Worm (Caenorhabditis elegans) whole organism, L3 larva: ENCODE results near the gene K07D4.5.

Experiments used
- R02D3.7 ChIP-seq: fragments of 150-350 bp; optimal IDR thresholded peaks from 2 replicates; lab custom pipeline; 2014; ENCODE audit warnings: missing biosample characterization, missing genetic modification characterization
- aly-2 ChIP-seq: fragments of 150-350 bp; optimal IDR thresholded peaks from 2 replicates; lab custom pipeline; 2014; ENCODE audit warnings: missing biosample characterization, missing genetic modification characterization
- ama-1 ChIP-seq: fragments of 150-350 bp; optimal IDR thresholded peaks from 2 replicates; lab custom pipeline; 2018
- ceh-16 ChIP-seq: sonication (generic microtip); optimal IDR thresholded peaks from 2 replicates; lab custom pipeline; 2017; ENCODE audit warnings: missing biosample characterization, missing genetic modification characterization
- ceh-28 ChIP-seq: fragments of 150-350 bp; optimal IDR thresholded peaks from 2 replicates; lab custom pipeline; 2014; ENCODE audit warnings: missing biosample characterization, missing genetic modification reagents, missing genetic modification characterization
- ceh-9 ChIP-seq: sonication (generic microtip); optimal IDR thresholded peaks from 2 replicates; lab custom pipeline; 2018; ENCODE audit warnings: missing biosample characterization, missing genetic modification characterization
- daf-12 ChIP-seq: fragments of 150-350 bp; optimal IDR thresholded peaks from 2 replicates; lab custom pipeline; 2014; ENCODE audit warnings: missing biosample characterization, missing genetic modification reagents, missing genetic modification characterization
- egl-27 ChIP-seq: sonication (generic microtip); optimal IDR thresholded peaks from 4 replicates; lab custom pipeline; 2017; ENCODE audit warnings: missing biosample characterization, missing genetic modification reagents, missing genetic modification characterization
- egl-5 ChIP-seq: fragments of 150-350 bp; optimal IDR thresholded peaks from 2 replicates; lab custom pipeline; 2017; ENCODE audit warnings: missing biosample characterization, missing genetic modification reagents, missing genetic modification characterization, inconsistent platforms
- elt-1 ChIP-seq: fragments of 150-350 bp; optimal IDR thresholded peaks from 2 replicates; lab custom pipeline; 2014; ENCODE audit warnings: missing biosample characterization, missing genetic modification characterization
- fkh-10 ChIP-seq: sonication (generic microtip); optimal IDR thresholded peaks from 2 replicates; lab custom pipeline; 2017; ENCODE audit warnings: missing biosample characterization, missing genetic modification reagents, missing genetic modification characterization
- fos-1 ChIP-seq: fragments of 150-350 bp; optimal IDR thresholded peaks from 2 replicates; lab custom pipeline; 2014; ENCODE audit warnings: missing biosample characterization, missing genetic modification characterization
- hmg-11 ChIP-seq: sonication (generic microtip); optimal IDR thresholded peaks from 2 replicates; lab custom pipeline; 2016; ENCODE audit warnings: missing genetic modification characterization, missing compliant biosample characterization
- lin-39 ChIP-seq: fragments of 150-350 bp; optimal IDR thresholded peaks from 2 replicates; lab custom pipeline; 2018; ENCODE audit warnings: missing biosample characterization, missing genetic modification reagents, missing genetic modification characterization
- lsy-12 ChIP-seq: sonication (generic microtip); optimal IDR thresholded peaks from 2 replicates; lab custom pipeline; 2016; ENCODE audit warnings: mild to moderate bottlenecking, missing genetic modification characterization, missing compliant biosample characterization
- mdl-1 ChIP-seq: fragments of 150-350 bp; optimal IDR thresholded peaks from 2 replicates; lab custom pipeline; 2014; ENCODE audit warnings: missing biosample characterization, missing genetic modification characterization
- nfya-1 ChIP-seq: sonication (generic microtip); optimal IDR thresholded peaks from 2 replicates; lab custom pipeline; 2017; ENCODE audit warnings: missing genetic modification characterization, mild to moderate bottlenecking, missing compliant biosample characterization, antibody characterized with exemption, moderate library complexity; ENCODE audit not compliant: insufficient read depth
- nhr-12 ChIP-seq: fragments of 150-350 bp; optimal IDR thresholded peaks from 2 replicates; lab custom pipeline; 2014; ENCODE audit warnings: missing biosample characterization, missing genetic modification characterization
- nhr-25 ChIP-seq: sonication (generic microtip); optimal IDR thresholded peaks from 2 replicates; lab custom pipeline; 2017; ENCODE audit warnings: missing biosample characterization, missing genetic modification characterization
- nhr-67 ChIP-seq: fragments of 150-350 bp; optimal IDR thresholded peaks from 2 replicates; lab custom pipeline; 2014; ENCODE audit warnings: missing biosample characterization, missing genetic modification characterization
- nhr-76 ChIP-seq: fragments of 150-350 bp; sonication (generic microtip); optimal IDR thresholded peaks from 5 replicates; lab custom pipeline; 2014; ENCODE audit warnings: missing biosample characterization, missing genetic modification characterization
- nhr-77 ChIP-seq: fragments of 150-350 bp; optimal IDR thresholded peaks from 2 replicates; lab custom pipeline; 2014; ENCODE audit warnings: missing biosample characterization, missing genetic modification characterization
- pha-4 ChIP-seq: fragments of 150-350 bp; optimal IDR thresholded peaks from 2 replicates; lab custom pipeline; 2014; ENCODE audit warnings: missing biosample characterization, missing genetic modification reagents, missing genetic modification characterization
- pqm-1 ChIP-seq: fragments of 150-350 bp; optimal IDR thresholded peaks from 2 replicates; lab custom pipeline; 2017; ENCODE audit warnings: missing biosample characterization, missing genetic modification characterization, inconsistent platforms
- skn-1 ChIP-seq: fragments of 150-350 bp; optimal IDR thresholded peaks from 2 replicates; lab custom pipeline; 2014; ENCODE audit warnings: missing biosample characterization, missing genetic modification characterization
- tbx-2 ChIP-seq: sonication (generic microtip); optimal IDR thresholded peaks from 2 replicates; lab custom pipeline; 2016; ENCODE audit warnings: mild to moderate bottlenecking, missing genetic modification characterization, missing compliant biosample characterization
- unc-39 ChIP-seq: sonication (generic microtip); optimal IDR thresholded peaks from 4 replicates; lab custom pipeline; 2017; ENCODE audit warnings: missing biosample characterization, missing genetic modification characterization
- unc-62 ChIP-seq: fragments of 150-350 bp; sonication (generic microtip); optimal IDR thresholded peaks from 4 replicates; lab custom pipeline; 2014; ENCODE audit warnings: missing biosample characterization, missing genetic modification reagents, missing genetic modification characterization
- zag-1 ChIP-seq: fragments of 150-350 bp; optimal IDR thresholded peaks from 2 replicates; lab custom pipeline; 2014; ENCODE audit warnings: missing biosample characterization, missing genetic modification characterization
- ztf-11 ChIP-seq: fragments of 150-350 bp; optimal IDR thresholded peaks from 2 replicates; lab custom pipeline; 2014; ENCODE audit warnings: missing biosample characterization, missing genetic modification characterization
- ztf-4 ChIP-seq: fragments of 150-350 bp; optimal IDR thresholded peaks from 2 replicates; lab custom pipeline; 2014; ENCODE audit warnings: missing biosample characterization, missing genetic modification characterization

K07D4.5 gene

ce11 chrII:4044349-4044748 is 19.0 kb upstream of the K07D4.5 start, which contains the start of gene rpn-11 (continued):
- TF ChIP-seq zag-1 (tag; lab: Kevin White, UChicago) (no peak), unc-62 (no peak), unc-39 (tag; lab: Kevin White, UChicago) (no peak), ceh-28 (tag; lab: Kevin White, UChicago) (peak; percentile 78), ztf-11 (tag; lab: Kevin White, UChicago) (no peak), aly-2 (tag; lab: Kevin White, UChicago) (no peak), R02D3.7 (tag; lab: Kevin White, UChicago) (peak; percentile 83), lsy-12 (tag; lab: Kevin White, UChicago) (peak; percentile 80), fos-1 (tag; lab: Kevin White, UChicago) (no peak)

- TF ChIP-seq nhr-25 (tag; lab: Kevin White, UChicago), result no peak
- TF ChIP-seq ama-1 (lab: Kevin White, UChicago), result peak; percentile 8
Measured at ce11 chrII:4042696-4043095, 17.3 kb upstream of the K07D4.5 start.

ce11 chrII:4040066-4040465 is 14.7 kb upstream of the K07D4.5 start:
- no peak for TF ChIP-seq ama-1 (lab: Kevin White, UChicago)
- no peak for TF ChIP-seq nhr-12
- no peak for TF ChIP-seq egl-27 (tag; lab: Kevin White, UChicago)
- TF ChIP-seq egl-5 (tag; lab: Kevin White, UChicago), result no peak
- TF ChIP-seq daf-12 (tag; lab: Kevin White, UChicago), result no peak
- TF ChIP-seq mdl-1, result no peak
- no peak for TF ChIP-seq ztf-4 (tag; lab: Kevin White, UChicago)
- no peak for TF ChIP-seq tbx-2 (tag; lab: Kevin White, UChicago)
- no peak for TF ChIP-seq nfya-1 (tag; lab: Kevin White, UChicago)
- TF ChIP-seq ceh-28 (tag; lab: Kevin White, UChicago), result no peak
- no peak for TF ChIP-seq pha-4
- no peak for TF ChIP-seq nhr-67 (tag; lab: Kevin White, UChicago)

- TF ChIP-seq ceh-9, result no peak
- no peak for TF ChIP-seq daf-12 (tag; lab: Kevin White, UChicago)
- TF ChIP-seq pqm-1 (tag; lab: Kevin White, UChicago), result no peak
- TF ChIP-seq nhr-12, result no peak
- TF ChIP-seq egl-27 (tag; lab: Kevin White, UChicago), result no peak
- TF ChIP-seq nhr-77 (tag; lab: Kevin White, UChicago), result no peak
- TF ChIP-seq nhr-76 (tag; lab: Kevin White, UChicago), result no peak
- TF ChIP-seq ceh-16 (tag; lab: Kevin White, UChicago), result no peak
- TF ChIP-seq ztf-11 (tag; lab: Kevin White, UChicago), result no peak
- TF ChIP-seq hmg-11 (tag; lab: Kevin White, UChicago), result no peak
Measured at ce11 chrII:4038541-4038940, 13.2 kb upstream of the K07D4.5 start, which contains the start of gene pqn-48. Gene pqn-48, plus strand, starts transcription at chrII:4038884.

- TF ChIP-seq aly-2 (tag; lab: Kevin White, UChicago) (no peak), unc-62 (no peak), fkh-10 (GFP tag; lab: Kevin White, UChicago) (no peak), elt-1 (tag; lab: Kevin White, UChicago) (no peak), ceh-9 (no peak), skn-1 (tag; lab: Kevin White, UChicago) (no peak), tbx-2 (tag; lab: Kevin White, UChicago) (no peak), lsy-12 (tag; lab: Kevin White, UChicago) (no peak)
Measured at ce11 chrII:4032293-4032692, 6.9 kb upstream of the K07D4.5 start, which contains the start of gene K07D4.4. Gene K07D4.4, minus strand, starts transcription at chrII:4032393.

- TF ChIP-seq egl-27 (tag; lab: Kevin White, UChicago), result no peak
- no peak for TF ChIP-seq R02D3.7 (tag; lab: Kevin White, UChicago)
- TF ChIP-seq lin-39, result no peak
- no peak for TF ChIP-seq ceh-9
Measured at ce11 chrII:4028276-4028675, 2.9 kb upstream of the K07D4.5 start, which contains the start of gene K07D4.9. Gene K07D4.9, plus strand, starts transcription at chrII:4028576.
